Fruit fly (Drosophila melanogaster) whole organism, embryonic: ENCODE data around the gene CCHa2.

Experiments
- Ada2b ChIP-seq: fragments of 200-800 bp; sonication (Bioruptor generic); IDR thresholded peaks from 2 replicates; pipeline ENCODE4 v1.3.6; 2022; ENCODE audit warnings: missing biosample characterization, missing genetic modification characterization
- Atf3 ChIP-seq: fragments of 200-800 bp; sonication (Bioruptor generic); optimal IDR thresholded peaks from 3 replicates; lab custom pipeline; 2016; ENCODE audit warnings: missing biosample characterization, missing genetic modification characterization
- CG10209 ChIP-seq: fragments of 200-800 bp; sonication (Bioruptor generic); optimal IDR thresholded peaks from 3 replicates; lab custom pipeline; 2017; ENCODE audit warnings: missing biosample characterization, mild to moderate bottlenecking, missing genetic modification characterization, missing genetic modification reagents
- CG10431 ChIP-seq: fragments of 200-800 bp; sonication (Bioruptor generic); optimal IDR thresholded peaks from 3 replicates; lab custom pipeline; 2018; ENCODE audit warnings: missing biosample characterization, mild to moderate bottlenecking, missing genetic modification characterization
- CG11247 ChIP-seq: fragments of 200-800 bp; sonication (Bioruptor generic); IDR thresholded peaks from 2 replicates; pipeline ENCODE4 v1.3.6; 2022; ENCODE audit warnings: missing biosample characterization, missing genetic modification characterization
- CG14050 ChIP-seq: fragments of 200-800 bp; sonication (Bioruptor generic); IDR thresholded peaks from 3 replicates; pipeline ENCODE4 v1.3.6; 2022; ENCODE audit warnings: missing biosample characterization, missing genetic modification characterization
- CG14710 ChIP-seq: fragments of 200-800 bp; sonication (Bioruptor generic); optimal IDR thresholded peaks from 3 replicates; lab custom pipeline; 2019; ENCODE audit warnings: missing biosample characterization, mild to moderate bottlenecking, missing genetic modification characterization, moderate library complexity
- CG1602 ChIP-seq: fragments of 200-800 bp; sonication (Bioruptor generic); optimal IDR thresholded peaks from 3 replicates; lab custom pipeline; 2016; ENCODE audit warnings: missing biosample characterization, missing genetic modification characterization
- CG2202 ChIP-seq: fragments of 200-800 bp; sonication (Bioruptor generic); optimal IDR thresholded peaks from 2 replicates; lab custom pipeline; 2018; ENCODE audit warnings: missing biosample characterization, mild to moderate bottlenecking, missing genetic modification characterization
- CG2678 ChIP-seq: fragments of 200-800 bp; sonication (Bioruptor generic); optimal IDR thresholded peaks from 3 replicates; lab custom pipeline; 2019; ENCODE audit warnings: missing biosample characterization, mild to moderate bottlenecking, missing genetic modification characterization, moderate library complexity
- CG2712 ChIP-seq: fragments of 200-800 bp; optimal IDR thresholded peaks from 3 replicates; lab custom pipeline; 2019; ENCODE audit warnings: missing biosample characterization, mild to moderate bottlenecking, missing genetic modification characterization, moderate library complexity
- CG30020 ChIP-seq: fragments of 200-800 bp; optimal IDR thresholded peaks from 2 replicates; lab custom pipeline; 2019; ENCODE audit warnings: missing biosample characterization, mild to moderate bottlenecking, missing genetic modification characterization, moderate library complexity
- CG3163 ChIP-seq: fragments of 200-800 bp; sonication (Bioruptor generic); optimal IDR thresholded peaks from 3 replicates; lab custom pipeline; 2016; ENCODE audit warnings: missing biosample characterization, missing genetic modification characterization
- CG3995 ChIP-seq: fragments of 200-800 bp; sonication (Bioruptor generic); optimal IDR thresholded peaks from 3 replicates; lab custom pipeline; 2016; ENCODE audit warnings: missing biosample characterization, missing genetic modification characterization
- CG4360 ChIP-seq: fragments of 200-800 bp; sonication (Bioruptor generic); IDR thresholded peaks from 2 replicates; pipeline ENCODE4 v1.3.6; 2022; ENCODE audit warnings: missing biosample characterization, missing genetic modification characterization
- CG6272 ChIP-seq: fragments of 200-800 bp; sonication (Bioruptor generic); IDR thresholded peaks from 2 replicates; pipeline ENCODE4 v1.3.6; 2022; ENCODE audit warnings: missing biosample characterization, missing genetic modification characterization
- CG7987 ChIP-seq: fragments of 200-800 bp; sonication (Bioruptor generic); optimal IDR thresholded peaks from 2 replicates; lab custom pipeline; 2018; ENCODE audit warnings: missing biosample characterization, mild to moderate bottlenecking, missing genetic modification characterization, moderate library complexity
- D19A ChIP-seq: fragments of 200-800 bp; optimal IDR thresholded peaks from 3 replicates; lab custom pipeline; 2019; ENCODE audit warnings: missing biosample characterization, mild to moderate bottlenecking, missing genetic modification characterization, moderate library complexity
- Dip2 ChIP-seq: fragments of 200-800 bp; sonication (Bioruptor generic); IDR thresholded peaks from 2 replicates; pipeline ENCODE4 v1.3.6; 2022; ENCODE audit warnings: missing biosample characterization, missing genetic modification characterization
- Doc2 ChIP-seq: fragments of 200-800 bp; sonication (Bioruptor generic); IDR thresholded peaks from 2 replicates; pipeline ENCODE4 v1.3.6; 2022; ENCODE audit warnings: missing biosample characterization, missing genetic modification characterization
- Doc3 ChIP-seq: fragments of 200-800 bp; sonication (Bioruptor generic); IDR thresholded peaks from 3 replicates; pipeline ENCODE4 v1.3.6; 2022; ENCODE audit warnings: missing biosample characterization, missing genetic modification characterization; ENCODE audit not compliant: partially characterized antibody
- Dref ChIP-seq: fragments of 200-800 bp; sonication (Bioruptor generic); IDR thresholded peaks from 2 replicates; pipeline ENCODE4 v1.3.6; 2022; ENCODE audit warnings: missing biosample characterization, missing genetic modification characterization
- E2f2 ChIP-seq: fragments of 200-800 bp; sonication (Bioruptor generic); IDR thresholded peaks from 2 replicates; pipeline ENCODE4 v1.3.6; 2022; ENCODE audit warnings: missing biosample characterization, missing genetic modification characterization
- Elba2 ChIP-seq: fragments of 200-800 bp; sonication (Bioruptor generic); optimal IDR thresholded peaks from 3 replicates; lab custom pipeline; 2016; ENCODE audit warnings: missing biosample characterization, missing genetic modification characterization
- Hey ChIP-seq: fragments of 200-800 bp; sonication (Bioruptor generic); optimal IDR thresholded peaks from 3 replicates; lab custom pipeline; 2018; ENCODE audit warnings: missing biosample characterization, mild to moderate bottlenecking, missing genetic modification characterization
- Hr51 ChIP-seq, 2 experiments: fragments of 200-800 bp; sonication (Bioruptor generic); optimal IDR thresholded peaks; 2 replicates in 1 of 2; 3 replicates in 1 of 2; lab custom pipeline; 2016 to 2018; ENCODE audit warnings: missing biosample characterization in 2 of 2, missing genetic modification characterization in 2 of 2, mild to moderate bottlenecking in 1 of 2, moderate library complexity in 1 of 2
- Nf-YB ChIP-seq: fragments of 200-800 bp; sonication (Bioruptor generic); optimal IDR thresholded peaks from 3 replicates; lab custom pipeline; 2019; ENCODE audit warnings: missing biosample characterization, mild to moderate bottlenecking, missing genetic modification characterization, moderate library complexity
- Sin3A ChIP-seq: fragments of >200 bp; optimal IDR thresholded peaks from 2 replicates; lab custom pipeline; 2018
- Sry-δ ChIP-seq: fragments of 200-800 bp; sonication (Bioruptor generic); optimal IDR thresholded peaks from 2 replicates; lab custom pipeline; 2016; ENCODE audit warnings: missing biosample characterization, missing genetic modification characterization
- Taf1 ChIP-seq: fragments of 200-800 bp; sonication (Bioruptor generic); IDR thresholded peaks from 2 replicates; pipeline ENCODE4 v1.3.6; 2022; ENCODE audit warnings: missing biosample characterization, missing genetic modification characterization
- Usf ChIP-seq: fragments of 200-800 bp; sonication (Bioruptor generic); optimal IDR thresholded peaks from 2 replicates; lab custom pipeline; 2017; ENCODE audit warnings: missing genotype, missing biosample characterization, missing genetic modification characterization
- cas ChIP-seq: fragments of 200-800 bp; sonication (Bioruptor generic); IDR thresholded peaks from 2 replicates; pipeline ENCODE4 v1.3.6; 2022; ENCODE audit warnings: missing biosample characterization, missing genetic modification characterization
- cg ChIP-seq: fragments of 200-800 bp; sonication (Bioruptor generic); optimal IDR thresholded peaks from 3 replicates; lab custom pipeline; 2019; ENCODE audit warnings: missing biosample characterization, mild to moderate bottlenecking, missing genetic modification characterization, moderate library complexity
- chif ChIP-seq, 2 experiments: fragments of 200-800 bp; sonication (Bioruptor generic); optimal IDR thresholded peaks; 3 replicates each; lab custom pipeline; 2016; ENCODE audit warnings: missing biosample characterization in 2 of 2, missing genetic modification characterization in 2 of 2
- corto ChIP-seq: fragments of 200-800 bp; sonication (Bioruptor generic); optimal IDR thresholded peaks from 2 replicates; lab custom pipeline; 2016; ENCODE audit warnings: missing biosample characterization, mild to moderate bottlenecking, missing genetic modification characterization, moderate library complexity
- dm ChIP-seq: fragments of 200-800 bp; sonication (Bioruptor generic); optimal IDR thresholded peaks from 3 replicates; lab custom pipeline; 2016; ENCODE audit warnings: missing biosample characterization, missing genetic modification characterization
- exex ChIP-seq: fragments of 200-800 bp; sonication (Bioruptor generic); optimal IDR thresholded peaks from 4 replicates; lab custom pipeline; 2018; ENCODE audit warnings: missing biosample characterization, mild to moderate bottlenecking, missing genetic modification characterization, moderate library complexity
- eyg ChIP-seq: fragments of 200-800 bp; sonication (Bioruptor generic); optimal IDR thresholded peaks from 3 replicates; lab custom pipeline; 2016; ENCODE audit warnings: missing biosample characterization, missing genetic modification characterization
- her ChIP-seq: fragments of 200-800 bp; sonication (Bioruptor generic); optimal IDR thresholded peaks from 2 replicates; lab custom pipeline; 2016; ENCODE audit warnings: missing biosample characterization, missing genetic modification characterization
- klu ChIP-seq: fragments of 200-800 bp; sonication (Bioruptor generic); IDR thresholded peaks from 2 replicates; pipeline ENCODE4 v1.3.6; 2022; ENCODE audit warnings: missing biosample characterization, missing genetic modification characterization
- mld ChIP-seq: fragments of 200-800 bp; sonication (Bioruptor generic); IDR thresholded peaks from 3 replicates; pipeline ENCODE4 v1.3.6; 2022; ENCODE audit warnings: missing biosample characterization, missing genetic modification characterization; ENCODE audit not compliant: partially characterized antibody
- pan ChIP-seq, 4 experiments: fragments of >200 bp in 3 of 4; fragments of 200-800 bp in 1 of 4; sonication (Bioruptor generic) in 1 of 4; optimal IDR thresholded peaks in 3 of 4; IDR thresholded peaks in 1 of 4; 2 replicates each; pipeline versions ENCODE4 v1.3.6 to Lab custom; 2017 to 2022; ENCODE audit warnings: missing biosample characterization in 2 of 4, missing genetic modification characterization in 2 of 4, mixed read lengths in 1 of 4
- pzg ChIP-seq: fragments of 200-800 bp; sonication (Bioruptor generic); optimal IDR thresholded peaks from 3 replicates; lab custom pipeline; 2018; ENCODE audit warnings: missing biosample characterization, mild to moderate bottlenecking, missing genetic modification characterization, moderate library complexity
- sob ChIP-seq: fragments of 200-800 bp; sonication (Bioruptor generic); IDR thresholded peaks from 2 replicates; pipeline ENCODE4 v1.3.6; 2022; ENCODE audit warnings: missing biosample characterization, missing genetic modification characterization
- toy ChIP-seq: fragments of 200-800 bp; sonication (Bioruptor generic); IDR thresholded peaks from 2 replicates; pipeline ENCODE4 v1.3.6; 2022; ENCODE audit warnings: missing biosample characterization, missing genetic modification characterization
- unpg ChIP-seq: fragments of 200-800 bp; sonication (Bioruptor generic); optimal IDR thresholded peaks from 3 replicates; lab custom pipeline; 2018; ENCODE audit warnings: missing biosample characterization, mild to moderate bottlenecking, missing genetic modification characterization, moderate library complexity
- zfh2 ChIP-seq: fragments of 200-800 bp; sonication (Bioruptor generic); optimal IDR thresholded peaks from 2 replicates; lab custom pipeline; 2016; ENCODE audit warnings: missing biosample characterization, missing genetic modification characterization

CCHa2 gene

dm6 chr3R:13401722-13402296 lies 6.8 kb upstream of the CCHa2 start, which contains the start of gene GILT1 (continued):
- TF ChIP-seq Sry-δ (GFP tag; lab: Kevin White, UChicago) = no peak
- no peak for TF ChIP-seq dm (GFP tag; lab: Kevin White, UChicago)
- no peak for TF ChIP-seq klu
- TF ChIP-seq eyg = no peak
- TF ChIP-seq CG2678 = peak; percentile 7
- peak; percentile 0 for TF ChIP-seq pzg (GFP tag; lab: Kevin White, UChicago)
- no peak for TF ChIP-seq chif (GFP tag; optimal IDR thresholded peaks at IDR 0.05; lab: Kevin White, UChicago)
- no peak for TF ChIP-seq Taf1 (GFP tag; lab: Robert Waterston, UW)
- no peak for TF ChIP-seq Doc2 (GFP tag; lab: Robert Waterston, UW)
- peak; percentile 91 for TF ChIP-seq CG3163
- TF ChIP-seq toy (GFP tag; lab: Robert Waterston, UW) = no peak
- no peak for TF ChIP-seq CG3995 (GFP tag; lab: Kevin White, UChicago)
- TF ChIP-seq, all 482 proteins: peak for 29

- TF ChIP-seq CG2202 (tag; lab: Kevin White, UChicago) (peak; percentile 89), cg (peak; percentile 76), zfh2 (GFP tag; lab: Kevin White, UChicago) (peak; percentile 86), CG2712 (tag; lab: Kevin White, UChicago) (peak; percentile 95), corto (peak; percentile 48), Hey (peak; percentile 19), CG3163 (peak; percentile 71), unpg (peak; percentile 92), mld (GFP tag; lab: Robert Waterston, UW) (no peak), CG14710 (tag; lab: Kevin White, UChicago) (peak; percentile 92), CG6272 (GFP tag; lab: Robert Waterston, UW) (peak; percentile 53), E2f2 (peak; percentile 68), CG7987 (GFP tag; lab: Kevin White, UChicago) (peak; percentile 63), CG4360 (0 out of 2 replicates have a peak, but pooled peaks have one; percentile 42), pan (optimal IDR thresholded peaks at IDR 0.05; lab: Kevin White, UChicago) (no peak), pan (GFP tag; optimal IDR thresholded peaks at IDR 0.05 in 1 of 2, IDR thresholded peaks at IDR 0.05 in 1 of 2) (peak in 1 of 2 experiments; percentile 83), CG10209 (peak; percentile 94), sob (GFP tag; lab: Robert Waterston, UW) (peak; percentile 80), CG10431 (peak; percentile 76), Hr51 (GFP tag; optimal IDR thresholded peaks at IDR 0.05; lab: Kevin White, UChicago) (peak; percentile 86 to 93), Doc2 (GFP tag; lab: Robert Waterston, UW) (no peak), Atf3 (peak; percentile 87), Doc3 (GFP tag; lab: Robert Waterston, UW) (no peak), CG1602 (GFP tag; lab: Kevin White, UChicago) (peak; percentile 91), cas (GFP tag; lab: Robert Waterston, UW) (0 out of 2 replicates have a peak, but pooled peaks have one; percentile 41), her (GFP tag; lab: Kevin White, UChicago) (peak; percentile 79), Dref (no peak), Sin3A (lab: Kevin White, UChicago) (no peak), exex (tag; lab: Kevin White, UChicago) (peak; percentile 12), CG30020 (tag; lab: Kevin White, UChicago) (peak; percentile 69), D19A (peak; percentile 84), CG14050 (GFP tag; lab: Robert Waterston, UW) (peak; percentile 75), Dip2 (no peak), Elba2 (GFP tag; lab: Kevin White, UChicago) (no peak), Ada2b (GFP tag; lab: Robert Waterston, UW) (peak; percentile 75), CG11247 (GFP tag; lab: Robert Waterston, UW) (peak; percentile 60), Usf (peak; percentile 78), Nf-YB (GFP tag; lab: Kevin White, UChicago) (peak; percentile 80)
Observed at dm6 chr3R:13400902-13401721, 6.1 kb upstream of the CCHa2 start.
